Fruit fly (Drosophila melanogaster): ENCODE results near the gene CG7720.
A peak's percentile ranks its signal among the peaks of the same experiment; 100 is the strongest.

DNA sequence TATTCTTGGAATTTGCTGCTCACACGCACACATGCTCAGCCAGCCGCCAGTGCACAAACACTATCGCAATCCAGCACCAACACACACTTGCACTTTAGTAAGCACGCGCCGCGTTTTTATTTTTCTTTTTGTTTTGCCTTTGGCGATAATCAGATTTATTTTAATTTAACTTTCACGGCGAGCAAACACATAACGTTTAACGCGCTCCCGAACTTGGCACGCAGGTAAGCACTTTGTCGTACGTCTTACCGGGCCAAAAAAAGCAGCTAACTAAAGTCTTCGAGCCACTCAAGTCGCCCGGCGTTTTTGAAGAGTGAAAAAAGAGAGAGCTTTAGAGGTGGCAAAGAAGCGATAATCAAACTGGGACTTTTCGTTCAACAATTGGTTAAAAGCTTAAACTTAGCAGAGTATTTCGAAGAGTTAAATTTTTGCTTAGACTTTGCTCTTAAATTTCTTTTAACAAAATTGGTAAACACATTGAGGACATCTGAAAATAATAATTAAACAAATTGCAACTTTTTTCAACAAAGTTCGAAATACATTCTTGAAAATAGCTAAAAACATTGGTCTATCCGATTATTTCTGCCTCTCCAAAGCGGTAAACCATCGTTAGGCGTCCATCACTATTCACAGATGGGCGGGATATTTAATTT, 51.6 kb downstream of the CG7720 start, which contains the start of gene Mekk1:
- TF ChIP-seq Hr96 (GFP tag; optimal IDR thresholded peaks at IDR 0.05), result peak; percentile 83
- no peak for TF ChIP-seq tj (GFP tag; optimal IDR thresholded peaks at IDR 0.05)
- TF ChIP-seq CG11617 (GFP tag; optimal IDR thresholded peaks at IDR 0.05), result peak; percentile 50
- no peak for TF ChIP-seq kay (GFP tag; ENCODE audit: borderline replicate concordance)
- peak; percentile 56 for TF ChIP-seq CG14711 (tag; optimal IDR thresholded peaks at IDR 0.05)
- peak; percentile 74 for TF ChIP-seq CG5204 (GFP tag; optimal IDR thresholded peaks at IDR 0.05)
